Worm (Caenorhabditis elegans): ENCODE data around the gene K10D11.6.
A peak's percentile ranks its signal among the peaks of the same experiment; 100 is the strongest.

Gene K10D11.6

DNA sequence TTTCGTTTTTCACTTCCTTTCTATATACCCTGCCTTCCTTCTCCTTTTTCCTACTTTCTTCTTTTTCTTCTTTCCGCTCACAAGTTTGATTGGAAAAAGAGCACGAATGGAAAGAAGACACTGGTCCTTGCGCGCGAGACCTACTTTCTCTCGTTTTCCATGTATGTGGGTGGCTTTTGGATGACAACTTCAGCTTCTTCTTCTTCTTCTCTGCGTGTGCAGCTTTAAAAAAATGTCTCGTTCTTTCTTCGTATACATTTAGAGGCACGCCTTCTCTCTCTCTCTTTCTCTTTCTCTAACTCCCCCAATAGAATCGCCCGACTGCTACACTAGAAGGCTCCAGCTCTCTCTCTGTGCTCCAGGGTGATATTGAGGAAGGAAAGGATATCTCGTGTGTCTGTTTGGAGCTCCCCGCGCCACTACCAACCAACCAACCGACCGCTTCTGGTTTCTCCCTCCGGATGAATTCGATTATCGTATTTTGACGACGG lies 36.6 kb upstream of the K10D11.6 start (continued):
- TF ChIP-seq tra-1 (GFP tag; IDR thresholded peaks at IDR 0.05) (no peak), F26F4.8 (GFP tag; conservative IDR thresholded peaks at IDR 0.05) (no peak)

- TF ChIP-seq mdl-1 (tag; optimal IDR thresholded peaks at IDR 0.05) (no peak), hmg-1.1 (GFP tag; IDR thresholded peaks at IDR 0.05) (0 out of 2 replicates have a peak, but pooled peaks have one; percentile 12), madf-9 (GFP tag; conservative IDR thresholded peaks at IDR 0.05) (no peak), arid-1 (GFP tag; conservative IDR thresholded peaks at IDR 0.05) (no peak), mep-1 (tag; optimal IDR thresholded peaks at IDR 0.05) (no peak), mxl-3 (GFP tag; optimal IDR thresholded peaks at IDR 0.05) (no peak), aha-1 (tag) (peak; percentile 63), F26F4.8 (GFP tag; conservative IDR thresholded peaks at IDR 0.05) (no peak), nhr-76 (tag; optimal IDR thresholded peaks at IDR 0.05) (no peak), egl-43 (GFP tag; IDR thresholded peaks at IDR 0.05) (0 out of 2 replicates have a peak, but pooled peaks have one; percentile 26), mes-2 (tag; optimal IDR thresholded peaks at IDR 0.05; ENCODE audit: poor library complexity, severe bottlenecking) (no peak), aly-2 (tag; optimal IDR thresholded peaks at IDR 0.05) (no peak), set-16 (GFP tag; IDR thresholded peaks at IDR 0.05) (peak; percentile 83), egl-27 (tag; optimal IDR thresholded peaks at IDR 0.05) (no peak), unc-39 (tag; optimal IDR thresholded peaks at IDR 0.05) (no peak), daf-8 (GFP tag; IDR thresholded peaks at IDR 0.05) (no peak), Y105C5A.15 (GFP tag; IDR thresholded peaks at IDR 0.05) (no peak), ama-1 (optimal IDR thresholded peaks at IDR 0.05) (no peak), lin-15B (tag; optimal IDR thresholded peaks at IDR 0.05) (no peak), mdt-29 (GFP tag; IDR thresholded peaks at IDR 0.05) (no peak), ces-1 (GFP tag; optimal IDR thresholded peaks at IDR 0.05) (no peak), F10B5.3 (tag; optimal IDR thresholded peaks at IDR 0.05) (no peak)
These were observed 33.6 kb upstream of the K10D11.6 start for ce11 chrIV:13022892-13023291.

- TF ChIP-seq aha-1 (tag) (peak; percentile 70), ztf-11 (tag; optimal IDR thresholded peaks at IDR 0.05) (no peak)
These were observed 31.8 kb upstream of the K10D11.6 start for ce11 chrIV:13021006-13021405.

- TF ChIP-seq nhr-6 (tag; optimal IDR thresholded peaks at IDR 0.05) (no peak), madf-5 (GFP tag; IDR thresholded peaks at IDR 0.05) (no peak), Y105C5A.15 (GFP tag; IDR thresholded peaks at IDR 0.05) (no peak), unc-62 (GFP tag; optimal IDR thresholded peaks at IDR 0.05 in 1 of 2) (peak in 1 of 2 experiments; percentile 9), unc-62 (tag; optimal IDR thresholded peaks at IDR 0.05) (no peak), fkh-10 (GFP tag; optimal IDR thresholded peaks at IDR 0.05) (peak; percentile 60), nhr-42 (GFP tag; IDR thresholded peaks at IDR 0.05) (no peak), set-16 (GFP tag; IDR thresholded peaks at IDR 0.05) (peak; percentile 28; the same call in 1 of the 2 replicates), lin-39 (tag; optimal IDR thresholded peaks at IDR 0.05) (no peak), zip-2 (tag; optimal IDR thresholded peaks at IDR 0.05) (no peak), T26A8.4 (GFP tag; IDR thresholded peaks at IDR 0.05) (no peak), nhr-102 (tag; optimal IDR thresholded peaks at IDR 0.05) (no peak), lin-15B (tag; optimal IDR thresholded peaks at IDR 0.05) (no peak), lsy-2 (tag; optimal IDR thresholded peaks at IDR 0.05) (peak in 1 of 2 experiments; percentile 7), mep-1 (tag; optimal IDR thresholded peaks at IDR 0.05) (no peak), zfp-2 (tag; optimal IDR thresholded peaks at IDR 0.05) (no peak), Y48G9A.11 (GFP tag; IDR thresholded peaks at IDR 0.05) (no peak), ces-1 (GFP tag; optimal IDR thresholded peaks at IDR 0.05) (peak; percentile 64), daf-16 (GFP tag; optimal IDR thresholded peaks at IDR 0.05) (no peak), daf-16 (tag; optimal IDR thresholded peaks at IDR 0.05) (no peak), ctbp-1 (GFP tag; IDR thresholded peaks at IDR 0.05) (peak; percentile 57)
These were observed 27.6 kb upstream of the K10D11.6 start for ce11 chrIV:13016820-13017219.

Data from whole organism, L4 larva.